Worm (Caenorhabditis elegans) whole organism, L1 larva: ENCODE data around the gene ZK930.4.

Experiments used
- aly-2 ChIP-seq: fragments of 150-350 bp; optimal IDR thresholded peaks from 2 replicates; lab custom pipeline; 2014; ENCODE audit warnings: missing biosample characterization, missing genetic modification characterization
- blmp-1 ChIP-seq: fragments of 150-350 bp; optimal IDR thresholded peaks from 2 replicates; lab custom pipeline; 2014; ENCODE audit warnings: missing biosample characterization, missing genetic modification characterization
- ces-1 ChIP-seq: fragments of 150-350 bp; optimal IDR thresholded peaks from 2 replicates; lab custom pipeline; 2014; ENCODE audit warnings: missing biosample characterization, missing genetic modification reagents, missing genetic modification characterization
- egl-27 ChIP-seq, 2 experiments: fragments of 150-350 bp in 1 of 2; sonication (generic microtip); optimal IDR thresholded peaks; 3 replicates each; lab custom pipeline; 2017 to 2018; ENCODE audit warnings: missing biosample characterization in 2 of 2, missing genetic modification characterization in 2 of 2, missing genetic modification reagents in 2 of 2
- jun-1 ChIP-seq: fragments of 150-350 bp; optimal IDR thresholded peaks from 2 replicates; lab custom pipeline; 2014; ENCODE audit warnings: missing biosample characterization, missing genetic modification reagents, missing genetic modification characterization
- lin-39 ChIP-seq: fragments of 150-350 bp; optimal IDR thresholded peaks from 2 replicates; lab custom pipeline; 2014; ENCODE audit warnings: missing biosample characterization, missing genetic modification reagents, missing genetic modification characterization
- mep-1 ChIP-seq: fragments of 150-350 bp; optimal IDR thresholded peaks from 2 replicates; lab custom pipeline; 2014; ENCODE audit warnings: missing biosample characterization, missing genetic modification characterization
- nhr-77 ChIP-seq: fragments of 150-350 bp; optimal IDR thresholded peaks from 2 replicates; lab custom pipeline; 2014; ENCODE audit warnings: missing biosample characterization, missing genetic modification characterization
- unc-130 ChIP-seq: fragments of 150-350 bp; optimal IDR thresholded peaks from 2 replicates; lab custom pipeline; 2017; ENCODE audit warnings: missing biosample characterization, missing genetic modification characterization, inconsistent platforms
- unc-62 ChIP-seq: fragments of 150-350 bp; optimal IDR thresholded peaks from 2 replicates; lab custom pipeline; 2014; ENCODE audit warnings: missing biosample characterization, missing genetic modification reagents, missing genetic modification characterization

ce11 chrII:11954208-11954607, 47.9 kb downstream of the ZK930.4 start, which contains the start of gene W03C9.6:
- TF ChIP-seq unc-62 (GFP tag; lab: Kevin White, UChicago) = no peak
- TF ChIP-seq lin-39 (tag; lab: Kevin White, UChicago) = no peak
- no peak for TF ChIP-seq aly-2 (tag; lab: Kevin White, UChicago)
- TF ChIP-seq egl-27 (tag; optimal IDR thresholded peaks at IDR 0.05; lab: Kevin White, UChicago) = no peak
- no peak for TF ChIP-seq mep-1 (tag; lab: Kevin White, UChicago)
- TF ChIP-seq blmp-1 (tag; lab: Kevin White, UChicago) = no peak
- no peak for TF ChIP-seq unc-130 (tag; lab: Kevin White, UChicago)
- no peak for TF ChIP-seq nhr-77 (tag; lab: Kevin White, UChicago)
- TF ChIP-seq ces-1 (GFP tag; lab: Kevin White, UChicago) = no peak
- no peak for TF ChIP-seq jun-1 (tag; lab: Kevin White, UChicago)
